Worm (Caenorhabditis elegans): ENCODE measurements around the gene srt-39.
A peak's percentile ranks its signal among the peaks of the same experiment; 100 is the strongest.

Gene srt-39

DNA sequence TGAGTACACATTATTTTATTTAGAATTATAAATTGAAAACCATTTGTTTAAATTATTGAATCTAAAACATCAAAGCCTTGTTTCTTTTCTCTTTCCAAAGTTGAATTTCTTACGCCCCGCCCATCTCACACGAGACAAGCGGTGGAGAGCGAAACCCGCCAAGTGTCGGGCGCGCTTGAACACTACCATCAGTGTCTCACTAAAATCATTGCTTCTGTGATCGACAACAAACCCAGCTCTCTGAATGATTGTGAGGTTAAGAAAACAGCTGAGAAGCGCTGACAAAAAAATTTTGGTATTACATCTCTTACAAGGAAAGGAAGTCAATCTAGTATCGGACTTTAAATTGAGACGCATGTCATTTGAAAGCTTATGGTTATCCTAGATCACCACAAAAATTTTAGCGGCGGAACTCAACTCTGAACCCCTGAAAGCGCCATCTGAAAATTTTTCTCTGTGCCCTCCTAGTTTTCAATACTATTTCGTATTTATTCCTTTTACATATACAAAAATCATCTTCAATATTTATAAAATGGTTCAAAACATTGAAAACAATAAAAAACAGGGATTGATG, 6.5 kb downstream of the srt-39 start:
- TF ChIP-seq F49E8.2 (tag; optimal IDR thresholded peaks at IDR 0.05; ENCODE audit: borderline replicate concordance) (peak; percentile 92), dmd-8 (GFP tag; IDR thresholded peaks at IDR 0.05) (0 out of 2 replicates have a peak, but pooled peaks have one; percentile 29), lin-38 (GFP tag; IDR thresholded peaks at IDR 0.05) (peak; percentile 68), dve-1 (tag; optimal IDR thresholded peaks at IDR 0.05; ENCODE audit: insufficient read depth) (peak; percentile 92), zfp-3 (GFP tag; conservative IDR thresholded peaks at IDR 0.05) (0 out of 2 replicates have a peak, but pooled peaks have one; percentile 30), T20F7.1 (GFP tag; optimal IDR thresholded peaks at IDR 0.05) (peak; percentile 44), mes-2 (tag; optimal IDR thresholded peaks at IDR 0.05; ENCODE audit: poor library complexity, severe bottlenecking) (peak; percentile 90), ceh-44 (GFP tag; IDR thresholded peaks at IDR 0.05) (peak; percentile 88), nhr-48 (tag; optimal IDR thresholded peaks at IDR 0.05) (peak; percentile 64), ceh-62 (tag; optimal IDR thresholded peaks at IDR 0.05) (no peak), aly-2 (tag; optimal IDR thresholded peaks at IDR 0.05) (no peak), rbr-2 (tag; optimal IDR thresholded peaks at IDR 0.05) (peak; percentile 60), ZK546.5 (tag; optimal IDR thresholded peaks at IDR 0.05) (no peak), duxl-1 (tag; optimal IDR thresholded peaks at IDR 0.05; ENCODE audit: poor library complexity) (peak; percentile 89), spr-3 (GFP tag; optimal IDR thresholded peaks at IDR 0.05) (peak; percentile 5), madf-5 (GFP tag; IDR thresholded peaks at IDR 0.05) (no peak), nhr-41 (GFP tag; IDR thresholded peaks at IDR 0.05) (peak; percentile 72; the same call in 1 of the 2 replicates), ZK337.2 (GFP tag; IDR thresholded peaks at IDR 0.05) (0 out of 2 replicates have a peak, but pooled peaks have one; percentile 3), lin-13 (GFP tag; optimal IDR thresholded peaks at IDR 0.05) (peak; percentile 74), tra-1 (GFP tag; IDR thresholded peaks at IDR 0.05) (peak; percentile 55; the same call in 1 of the 2 replicates), hlh-30 (tag; optimal IDR thresholded peaks at IDR 0.05; ENCODE audit: insufficient read depth) (peak; percentile 70), aha-1 (tag) (peak; percentile 46), snpc-4 (tag; optimal IDR thresholded peaks at IDR 0.05) (peak; percentile 94), nhr-10 (tag; optimal IDR thresholded peaks at IDR 0.05) (no peak), mep-1 (tag; optimal IDR thresholded peaks at IDR 0.05) (peak; percentile 84), nhr-42 (GFP tag; IDR thresholded peaks at IDR 0.05) (peak; percentile 75), F26F4.8 (GFP tag; conservative IDR thresholded peaks at IDR 0.05) (no peak), zag-1 (tag; optimal IDR thresholded peaks at IDR 0.05) (no peak), snpc-1.2 (GFP tag; IDR thresholded peaks at IDR 0.05) (peak; percentile 90), F44E2.7 (GFP tag; IDR thresholded peaks at IDR 0.05) (no peak), lin-15B (tag; optimal IDR thresholded peaks at IDR 0.05) (no peak), ztf-11 (tag; optimal IDR thresholded peaks at IDR 0.05) (no peak), T26A8.4 (GFP tag; IDR thresholded peaks at IDR 0.05) (peak; percentile 92), hlh-11 (tag; optimal IDR thresholded peaks at IDR 0.05) (peak; percentile 92), lin-1 (GFP tag; IDR thresholded peaks at IDR 0.05) (peak; percentile 74), arid-1 (GFP tag; conservative IDR thresholded peaks at IDR 0.05) (peak; percentile 76), tag-97 (GFP tag; IDR thresholded peaks at IDR 0.05) (no peak), zip-11 (GFP tag; IDR thresholded peaks at IDR 0.05) (0 out of 2 replicates have a peak, but pooled peaks have one; percentile 43), nhr-6 (tag; optimal IDR thresholded peaks at IDR 0.05) (peak; percentile 81), unc-130 (GFP tag; optimal IDR thresholded peaks at IDR 0.05) (peak; percentile 65), pqm-1 (tag; optimal IDR thresholded peaks at IDR 0.05) (peak; percentile 39), Y75B8A.6 (GFP tag; IDR thresholded peaks at IDR 0.05) (no peak), zfp-2 (tag; optimal IDR thresholded peaks at IDR 0.05) (no peak), ceh-28 (tag; optimal IDR thresholded peaks at IDR 0.05) (no peak), dmd-6 (GFP tag; IDR thresholded peaks at IDR 0.05) (peak; percentile 68), gei-8 (GFP tag; optimal IDR thresholded peaks at IDR 0.05) (no peak), mdl-1 (tag; optimal IDR thresholded peaks at IDR 0.05) (peak; percentile 31 to 47), ama-1 (optimal IDR thresholded peaks at IDR 0.05) (peak; percentile 68), mxl-3 (GFP tag; optimal IDR thresholded peaks at IDR 0.05) (peak; percentile 54), daf-19 (GFP tag; conservative IDR thresholded peaks at IDR 0.05) (no peak), ztf-7 (tag; optimal IDR thresholded peaks at IDR 0.05) (peak; percentile 52)

Measured in whole organism, L4 larva.